Fruit fly (Drosophila melanogaster) whole organism, embryonic: ENCODE results near the gene D.

Experiments
- CG10321 ChIP-seq: fragments of 200-800 bp; sonication (Bioruptor generic); IDR thresholded peaks from 2 replicates; pipeline ENCODE4 v1.3.6; 2022; ENCODE audit warnings: missing biosample characterization, missing genetic modification characterization
- CG1832 ChIP-seq: fragments of 200-800 bp; sonication (Bioruptor generic); optimal IDR thresholded peaks from 2 replicates; lab custom pipeline; 2017; ENCODE audit warnings: missing biosample characterization, mild to moderate bottlenecking, missing genetic modification characterization, inconsistent platforms
- CG3163 ChIP-seq: fragments of 200-800 bp; sonication (Bioruptor generic); optimal IDR thresholded peaks from 3 replicates; lab custom pipeline; 2016; ENCODE audit warnings: missing biosample characterization, missing genetic modification characterization
- CG5245 ChIP-seq: fragments of 200-800 bp; sonication (Bioruptor generic); optimal IDR thresholded peaks from 3 replicates; lab custom pipeline; 2016; ENCODE audit warnings: missing biosample characterization, missing genetic modification characterization
- CG6654 ChIP-seq: fragments of 200-800 bp; sonication (Bioruptor generic); optimal IDR thresholded peaks from 2 replicates; lab custom pipeline; 2017; ENCODE audit warnings: missing biosample characterization, mild to moderate bottlenecking, missing genetic modification characterization
- CG8281 ChIP-seq: fragments of 200-800 bp; sonication (Bioruptor generic); optimal IDR thresholded peaks from 2 replicates; lab custom pipeline; 2018; ENCODE audit warnings: missing biosample characterization, mild to moderate bottlenecking, missing genetic modification characterization, moderate library complexity
- CG8290 ChIP-seq, 3 experiments: fragments of 200-800 bp; sonication (Bioruptor generic); optimal IDR thresholded peaks; 2 replicates each; lab custom pipeline; 2016 to 2019; ENCODE audit warnings: missing biosample characterization in 3 of 3, missing genetic modification characterization in 3 of 3, mild to moderate bottlenecking in 2 of 3, moderate library complexity in 1 of 3
- CG8478 ChIP-seq: fragments of >200 bp; optimal IDR thresholded peaks from 2 replicates; lab custom pipeline; 2018
- CG8924 ChIP-seq: fragments of 200-800 bp; optimal IDR thresholded peaks from 3 replicates; lab custom pipeline; 2019; ENCODE audit warnings: missing biosample characterization, mild to moderate bottlenecking, missing genetic modification characterization, moderate library complexity
- CG9727 ChIP-seq: fragments of 200-800 bp; sonication (Bioruptor generic); optimal IDR thresholded peaks from 3 replicates; lab custom pipeline; 2017; ENCODE audit warnings: missing biosample characterization, mild to moderate bottlenecking, missing genetic modification characterization
- D ChIP-seq, 2 experiments: fragments of 200-800 bp in 1 of 2; fragments of >200 bp in 1 of 2; sonication (Bioruptor generic) in 1 of 2; optimal IDR thresholded peaks; 2 replicates in 1 of 2; 3 replicates in 1 of 2; lab custom pipeline; 2017; ENCODE audit warnings: mild to moderate bottlenecking in 1 of 2, missing biosample characterization in 1 of 2, missing genetic modification characterization in 1 of 2, missing genetic modification reagents in 1 of 2
- Ets65A ChIP-seq: fragments of 200-800 bp; sonication (Bioruptor generic); peaks from one replicate; lab custom pipeline; 2016; ENCODE audit warnings: missing biosample characterization, missing genetic modification characterization
- Kr ChIP-seq: fragments of 200-800 bp; sonication (Bioruptor generic); optimal IDR thresholded peaks from 2 replicates; lab custom pipeline; 2017; ENCODE audit warnings: missing biosample characterization, mild to moderate bottlenecking, missing genetic modification characterization
- Nf-YB ChIP-seq: fragments of 200-800 bp; sonication (Bioruptor generic); optimal IDR thresholded peaks from 3 replicates; lab custom pipeline; 2019; ENCODE audit warnings: missing biosample characterization, mild to moderate bottlenecking, missing genetic modification characterization, moderate library complexity
- Nf-YC ChIP-seq: fragments of 200-800 bp; optimal IDR thresholded peaks from 3 replicates; lab custom pipeline; 2019; ENCODE audit warnings: missing biosample characterization, mild to moderate bottlenecking, missing genetic modification characterization, moderate library complexity
- cg ChIP-seq: fragments of 200-800 bp; sonication (Bioruptor generic); optimal IDR thresholded peaks from 3 replicates; lab custom pipeline; 2019; ENCODE audit warnings: missing biosample characterization, mild to moderate bottlenecking, missing genetic modification characterization, moderate library complexity
- chinmo ChIP-seq: fragments of 200-800 bp; sonication (Bioruptor generic); IDR thresholded peaks from 4 replicates; pipeline ENCODE4 v1.3.6; 2022; ENCODE audit warnings: missing biosample characterization, missing genetic modification characterization; ENCODE audit not compliant: partially characterized antibody
- chn ChIP-seq: fragments of 200-800 bp; sonication (Bioruptor generic); optimal IDR thresholded peaks from 2 replicates; lab custom pipeline; 2016; ENCODE audit warnings: missing biosample characterization, missing genetic modification characterization
- crol ChIP-seq: fragments of 200-800 bp; sonication (Bioruptor generic); IDR thresholded peaks from 2 replicates; pipeline ENCODE4 v1.3.6; 2022; ENCODE audit warnings: missing biosample characterization, missing genetic modification characterization
- dmrt11E ChIP-seq: fragments of 200-800 bp; sonication (Bioruptor generic); optimal IDR thresholded peaks from 3 replicates; lab custom pipeline; 2018; ENCODE audit warnings: missing biosample characterization, mild to moderate bottlenecking, missing genetic modification characterization, moderate library complexity
- fd96Cb ChIP-seq: fragments of 200-800 bp; sonication (Bioruptor generic); optimal IDR thresholded peaks from 2 replicates; lab custom pipeline; 2018; ENCODE audit warnings: missing biosample characterization, mild to moderate bottlenecking, missing genetic modification characterization, moderate library complexity
- gem ChIP-seq: fragments of 200-800 bp; sonication (Bioruptor generic); optimal IDR thresholded peaks from 2 replicates; lab custom pipeline; 2019; ENCODE audit warnings: missing biosample characterization, mild to moderate bottlenecking, missing genetic modification characterization, moderate library complexity
- insv ChIP-seq, 2 experiments: fragments of 200-800 bp; sonication (Bioruptor generic); optimal IDR thresholded peaks; 3 replicates each; lab custom pipeline; 2016 to 2018; ENCODE audit warnings: missing biosample characterization in 2 of 2, missing genetic modification characterization in 2 of 2
- ken ChIP-seq: fragments of 200-800 bp; sonication (Bioruptor generic); IDR thresholded peaks from 3 replicates; pipeline ENCODE4 v1.3.6; 2022; ENCODE audit warnings: missing biosample characterization, missing genetic modification characterization
- lola ChIP-seq, 3 experiments: fragments of >200 bp in 2 of 3; fragments of 200-800 bp in 1 of 3; sonication (Bioruptor generic) in 1 of 3; optimal IDR thresholded peaks; 2 replicates each; lab custom pipeline; 2017 to 2019; ENCODE audit warnings: missing biosample characterization in 3 of 3, missing genetic modification characterization in 3 of 3, mild to moderate bottlenecking in 1 of 3, moderate library complexity in 1 of 3
- nom ChIP-seq: fragments of 200-800 bp; sonication (Bioruptor generic); optimal IDR thresholded peaks from 2 replicates; lab custom pipeline; 2017; ENCODE audit warnings: missing biosample characterization, missing genetic modification characterization, mild to moderate bottlenecking, moderate library complexity, missing genetic modification reagents
- phol ChIP-seq: fragments of 200-800 bp; sonication (Bioruptor generic); optimal IDR thresholded peaks from 3 replicates; lab custom pipeline; 2018; ENCODE audit warnings: missing biosample characterization, mild to moderate bottlenecking, missing genetic modification characterization, moderate library complexity
- pnt ChIP-seq: fragments of 200-800 bp; sonication (Bioruptor generic); optimal IDR thresholded peaks from 3 replicates; lab custom pipeline; 2016; ENCODE audit warnings: missing biosample characterization, missing genetic modification characterization
- prd ChIP-seq, 3 experiments: fragments of >200 bp in 2 of 3; fragments of 200-800 bp in 1 of 3; sonication (Bioruptor generic) in 1 of 3; optimal IDR thresholded peaks in 2 of 3; IDR thresholded peaks in 1 of 3; 2 replicates in 2 of 3; 3 replicates in 1 of 3; pipeline versions ENCODE4 v1.3.6 to Lab custom; 2017 to 2022; ENCODE audit warnings: missing biosample characterization in 1 of 3, missing genetic modification characterization in 1 of 3
- psq ChIP-seq: fragments of 200-800 bp; sonication (Bioruptor generic); optimal IDR thresholded peaks from 2 replicates; lab custom pipeline; 2017; ENCODE audit warnings: missing biosample characterization, missing genetic modification characterization
- row ChIP-seq: fragments of 200-800 bp; sonication (Bioruptor generic); IDR thresholded peaks from 3 replicates; pipeline ENCODE4 v1.3.6; 2022; ENCODE audit warnings: missing biosample characterization, missing genetic modification characterization
- scrt ChIP-seq: fragments of 200-800 bp; sonication (Bioruptor generic); optimal IDR thresholded peaks from 2 replicates; lab custom pipeline; 2018; ENCODE audit warnings: missing biosample characterization, mild to moderate bottlenecking, missing genetic modification characterization, moderate library complexity
- trem ChIP-seq: fragments of 200-800 bp; optimal IDR thresholded peaks from 3 replicates; lab custom pipeline; 2019; ENCODE audit warnings: missing biosample characterization, mild to moderate bottlenecking, missing genetic modification characterization, moderate library complexity
- z ChIP-seq: fragments of 200-800 bp; sonication (Bioruptor generic); IDR thresholded peaks from 3 replicates; pipeline ENCODE4 v1.3.6; 2022; ENCODE audit warnings: missing biosample characterization, missing genetic modification characterization
- zen ChIP-seq: fragments of 200-800 bp; sonication (Bioruptor generic); optimal IDR thresholded peaks from 3 replicates; lab custom pipeline; 2018; ENCODE audit warnings: missing biosample characterization, mild to moderate bottlenecking, missing genetic modification characterization, moderate library complexity
- zf30C ChIP-seq: fragments of 200-800 bp; sonication (Bioruptor generic); optimal IDR thresholded peaks from 3 replicates; lab custom pipeline; 2018; ENCODE audit warnings: missing biosample characterization, mild to moderate bottlenecking, missing genetic modification characterization

D gene

DNA sequence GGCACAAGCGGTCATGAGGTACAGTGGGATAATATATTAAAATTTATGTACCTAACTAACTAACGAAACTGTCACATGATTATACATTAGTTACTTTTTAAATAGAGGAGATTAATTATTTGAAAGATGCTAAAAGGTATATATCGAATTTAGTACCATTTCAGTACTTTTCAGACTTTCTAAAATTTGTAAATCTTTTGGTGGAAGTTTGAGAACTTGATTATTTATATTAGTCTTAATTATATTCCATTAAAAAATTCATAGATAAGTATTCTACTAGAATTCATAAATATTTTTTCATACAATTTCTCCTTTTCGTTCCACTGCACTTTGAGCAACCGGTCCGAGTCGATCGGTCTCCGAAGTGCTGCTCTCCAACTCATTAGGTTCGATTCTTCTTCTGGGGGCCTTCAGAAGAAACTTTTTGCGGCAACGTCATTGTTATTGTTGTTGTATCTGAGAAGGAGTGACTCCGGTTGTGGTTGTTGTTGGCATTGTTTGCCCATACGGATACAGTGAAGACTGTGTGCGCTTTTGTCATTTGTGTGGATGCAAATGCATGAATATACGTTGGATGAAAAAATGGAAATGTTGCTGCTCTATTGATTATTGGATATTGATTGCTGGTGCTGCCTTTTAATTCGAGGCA lies 32.6 kb downstream of the D start (continued):
- no peak for TF ChIP-seq D (optimal IDR thresholded peaks at IDR 0.05; lab: Kevin White, UChicago)
- peak; percentile 19 for TF ChIP-seq D (GFP tag; optimal IDR thresholded peaks at IDR 0.05; lab: Kevin White, UChicago)
- peak; percentile 8 for TF ChIP-seq gem (tag; lab: Kevin White, UChicago)
- peak; percentile 42 for TF ChIP-seq trem (tag; lab: Kevin White, UChicago)
- no peak for TF ChIP-seq z (GFP tag; lab: Robert Waterston, UW)
- peak; percentile 32 for TF ChIP-seq fd96Cb (tag; lab: Kevin White, UChicago)
- peak; percentile 15 for TF ChIP-seq CG9727 (GFP tag; lab: Kevin White, UChicago)
- peak; percentile 28 for TF ChIP-seq nom (GFP tag; lab: Kevin White, UChicago)
- peak; percentile 18 for TF ChIP-seq CG8924 (tag; lab: Kevin White, UChicago)
- no peak for TF ChIP-seq ken
- no peak for TF ChIP-seq CG8290 (GFP tag; optimal IDR thresholded peaks at IDR 0.05; lab: Kevin White, UChicago)
- no peak for TF ChIP-seq CG8290 (tag; optimal IDR thresholded peaks at IDR 0.05; lab: Kevin White, UChicago)
- peak; percentile 6 for TF ChIP-seq dmrt11E (tag; lab: Kevin White, UChicago)
- TF ChIP-seq scrt (GFP tag; lab: Kevin White, UChicago): no peak
- TF ChIP-seq lola (GFP tag; optimal IDR thresholded peaks at IDR 0.05; lab: Kevin White, UChicago): peak in 1 of 3 experiments; percentile 29

DNA sequence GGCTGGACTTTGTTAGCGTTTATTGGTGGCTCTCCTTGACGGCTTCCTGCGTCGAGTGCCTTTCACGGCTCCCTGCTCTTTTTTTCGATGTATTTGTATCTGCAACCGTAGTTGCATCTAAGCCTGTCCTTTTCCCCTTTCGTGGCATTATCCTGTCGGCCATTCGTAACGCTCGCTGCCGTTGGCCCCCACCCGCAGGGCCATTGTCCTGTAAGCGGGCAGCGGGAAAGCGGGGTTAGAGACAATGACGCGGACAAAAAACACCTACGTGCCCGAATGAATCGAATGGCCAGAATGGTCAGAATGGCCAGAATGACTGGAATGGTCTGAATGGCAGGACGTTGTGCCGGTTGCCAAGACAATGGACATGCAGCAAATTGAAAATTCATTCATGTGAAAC lies 42.9 kb downstream of the D start:
- no peak for TF ChIP-seq psq
- no peak for TF ChIP-seq CG6654 (GFP tag; lab: Kevin White, UChicago)
- TF ChIP-seq Kr (GFP tag; lab: Kevin White, UChicago): peak; percentile 70
- TF ChIP-seq zen (tag; lab: Kevin White, UChicago): peak; percentile 65
- peak; percentile 99 for TF ChIP-seq D (optimal IDR thresholded peaks at IDR 0.05; lab: Kevin White, UChicago)
- TF ChIP-seq D (GFP tag; optimal IDR thresholded peaks at IDR 0.05; lab: Kevin White, UChicago): peak; percentile 39
- TF ChIP-seq Ets65A (GFP tag; lab: Kevin White, UChicago): peak; percentile 70
- no peak for TF ChIP-seq prd (optimal IDR thresholded peaks at IDR 0.05; lab: Kevin White, UChicago)
- TF ChIP-seq prd (GFP tag; IDR thresholded peaks at IDR 0.05; lab: Robert Waterston, UW): peak; percentile 42; the same call in 2 of the 3 replicates
- TF ChIP-seq row (GFP tag; lab: Robert Waterston, UW): no peak
- peak; percentile 41; the same call in 1 of the 2 replicates for TF ChIP-seq crol (GFP tag; lab: Robert Waterston, UW)
- no peak for TF ChIP-seq chn

DNA sequence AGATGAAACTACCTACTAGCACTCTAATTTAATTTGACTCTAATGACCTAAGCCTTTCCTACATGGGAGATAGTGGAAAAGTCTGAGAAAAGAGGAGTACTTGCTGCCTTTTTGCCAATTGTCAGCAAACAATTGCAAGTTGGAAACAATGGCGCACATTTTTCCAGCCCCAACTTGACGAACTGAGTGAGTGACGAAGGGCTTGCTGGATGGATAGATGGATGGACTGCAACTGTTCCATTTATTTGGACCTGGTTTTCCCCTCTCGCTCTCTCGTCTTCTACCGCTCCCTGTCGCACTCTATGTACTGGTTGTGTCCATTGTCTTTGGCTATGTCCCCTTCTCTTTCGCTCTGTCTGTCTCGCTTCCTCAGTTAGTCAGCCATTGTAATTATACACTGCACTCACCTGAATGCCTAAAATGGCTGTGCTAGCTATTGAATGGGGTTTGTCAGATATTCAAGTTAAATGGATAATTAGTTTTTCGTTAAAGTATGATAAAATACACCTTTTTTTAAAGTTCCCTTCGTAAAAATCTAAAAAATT lies 45.5 kb downstream of the D start:
- peak; percentile 72 for TF ChIP-seq CG1832 (GFP tag; lab: Kevin White, UChicago)
- TF ChIP-seq CG8478 (lab: Kevin White, UChicago): peak; percentile 71
- TF ChIP-seq pnt (GFP tag; lab: Kevin White, UChicago): no peak
- peak; percentile 63 for TF ChIP-seq phol
- peak; percentile 87 for TF ChIP-seq CG10321
- TF ChIP-seq cg (GFP tag; lab: Kevin White, UChicago): peak; percentile 8
- TF ChIP-seq CG5245: no peak
- peak in 1 of 2 experiments; percentile 69 for TF ChIP-seq insv (GFP tag; optimal IDR thresholded peaks at IDR 0.05; lab: Kevin White, UChicago)
- peak; percentile 92 for TF ChIP-seq Nf-YB (GFP tag; lab: Kevin White, UChicago)
- TF ChIP-seq chinmo (GFP tag; lab: Robert Waterston, UW): no peak
- TF ChIP-seq D (optimal IDR thresholded peaks at IDR 0.05; lab: Kevin White, UChicago): no peak
- peak; percentile 25 for TF ChIP-seq D (GFP tag; optimal IDR thresholded peaks at IDR 0.05; lab: Kevin White, UChicago)
- TF ChIP-seq CG3163 (GFP tag; lab: Kevin White, UChicago): no peak
- peak; percentile 34 for TF ChIP-seq zf30C
- peak; percentile 89 for TF ChIP-seq Nf-YC (tag; lab: Kevin White, UChicago)
- peak; percentile 72 for TF ChIP-seq CG8281
